Worm (Caenorhabditis elegans): ENCODE data around the gene dmsr-9.

DNA sequence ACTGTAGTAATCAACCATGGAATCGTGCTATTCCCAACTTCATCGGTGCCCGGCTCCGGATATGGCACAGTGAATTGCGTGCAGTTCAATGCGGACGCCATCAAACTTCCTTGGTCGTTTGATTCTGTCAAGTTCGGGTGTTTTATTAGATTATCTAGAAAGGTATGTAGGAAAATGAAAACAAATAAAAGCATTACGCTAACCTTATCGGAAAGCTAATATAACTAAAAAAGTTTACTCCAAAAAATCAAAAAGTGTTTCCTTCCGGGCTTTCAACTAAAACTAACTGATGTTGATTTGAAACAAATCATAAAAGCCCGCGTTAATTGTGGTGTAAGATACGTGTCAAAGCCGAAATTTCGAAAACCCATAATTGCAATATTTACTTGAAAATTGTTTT, 20.3 kb upstream of the dmsr-9 start, which contains the start of gene dmsr-13:
- no peak for TF ChIP-seq elt-1 (tag; optimal IDR thresholded peaks at IDR 0.05)
- no peak for TF ChIP-seq R02D3.7 (tag; optimal IDR thresholded peaks at IDR 0.05)
- TF ChIP-seq skn-1 (tag; optimal IDR thresholded peaks at IDR 0.05): no peak
- TF ChIP-seq zag-1 (tag; optimal IDR thresholded peaks at IDR 0.05): no peak
- TF ChIP-seq C34F6.9 (tag; optimal IDR thresholded peaks at IDR 0.05): no peak
- no peak for TF ChIP-seq nhr-237 (tag; optimal IDR thresholded peaks at IDR 0.05)
